Worm (Caenorhabditis elegans) whole organism, L4 larva: ENCODE data around the gene Y22D7AR.2.

Experiments used
- ZK546.5 ChIP-seq, 2 experiments: sonication (generic microtip); optimal IDR thresholded peaks; 2 replicates each; lab custom pipeline; 2017; ENCODE audit warnings: missing biosample characterization in 2 of 2, missing genetic modification characterization in 2 of 2
- aha-1 ChIP-seq: fragments of 150-350 bp; peaks from one replicate; lab custom pipeline; 2014; ENCODE audit warnings: missing biosample characterization, missing genetic modification characterization
- aly-2 ChIP-seq: sonication (generic microtip); optimal IDR thresholded peaks from 2 replicates; lab custom pipeline; 2018; ENCODE audit warnings: missing biosample characterization, missing genetic modification characterization
- ces-1 ChIP-seq: fragments of 150-350 bp; sonication (generic microtip); optimal IDR thresholded peaks from 4 replicates; lab custom pipeline; 2014; ENCODE audit warnings: missing biosample characterization, missing genetic modification reagents, missing genetic modification characterization
- daf-16 ChIP-seq, 3 experiments: sonication (generic microtip); optimal IDR thresholded peaks; 2 replicates each; lab custom pipeline; 2016 to 2017; ENCODE audit warnings: missing genetic modification characterization in 3 of 3, missing genetic modification reagents in 3 of 3, mild to moderate bottlenecking in 2 of 3, missing compliant biosample characterization in 2 of 3, missing biosample characterization in 1 of 3, moderate library complexity in 1 of 3
- fos-1 ChIP-seq: fragments of 150-350 bp; optimal IDR thresholded peaks from 2 replicates; lab custom pipeline; 2014; ENCODE audit warnings: missing biosample characterization, missing genetic modification characterization
- lin-15B ChIP-seq: fragments of 150-350 bp; sonication (generic microtip); optimal IDR thresholded peaks from 3 replicates; lab custom pipeline; 2014; ENCODE audit warnings: missing biosample characterization, missing genetic modification characterization
- pha-4 ChIP-seq, 2 experiments: fragments of 150-350 bp in 1 of 2; fragments of 200-800 bp in 1 of 2; sonication (Bioruptor generic) in 1 of 2; IDR thresholded peaks in 1 of 2; optimal IDR thresholded peaks in 1 of 2; 2 replicates each; pipeline versions ENCODE4 v1.3.6 to Lab custom; 2014 to 2022; ENCODE audit warnings: missing genetic modification characterization in 2 of 2, missing genetic modification reagents in 2 of 2, missing biosample characterization in 1 of 2, missing compliant biosample characterization in 1 of 2
- pqm-1 ChIP-seq: sonication (generic microtip); optimal IDR thresholded peaks from 2 replicates; lab custom pipeline; 2017; ENCODE audit warnings: missing biosample characterization, missing genetic modification characterization
- ztf-11 ChIP-seq: fragments of 150-350 bp; optimal IDR thresholded peaks from 2 replicates; lab custom pipeline; 2014; ENCODE audit warnings: missing biosample characterization, missing genetic modification characterization

- TF ChIP-seq ZK546.5 (tag; optimal IDR thresholded peaks at IDR 0.05; lab: Kevin White, UChicago) (no peak), pha-4 (GFP tag; IDR thresholded peaks at IDR 0.05; lab: Robert Waterston, UW) (no peak), pha-4 (tag; optimal IDR thresholded peaks at IDR 0.05; lab: Kevin White, UChicago) (no peak), ces-1 (GFP tag; lab: Kevin White, UChicago) (no peak), ztf-11 (tag; lab: Kevin White, UChicago) (no peak), fos-1 (no peak), pqm-1 (tag; lab: Kevin White, UChicago) (no peak), daf-16 (GFP tag; optimal IDR thresholded peaks at IDR 0.05; lab: Kevin White, UChicago) (no peak), daf-16 (tag; optimal IDR thresholded peaks at IDR 0.05; lab: Kevin White, UChicago) (no peak), aly-2 (tag; lab: Kevin White, UChicago) (no peak), lin-15B (tag; lab: Kevin White, UChicago) (no peak), aha-1 (no peak)
Measured at ce11 chrIII:1659763-1660162, 46.0 kb upstream of the Y22D7AR.2 start, which contains the start of gene Y22D7AL.15.
